Fruit fly (Drosophila melanogaster) whole organism, embryonic: Measurements from ENCODE around the gene Kdm3.
A peak's percentile ranks its signal among the peaks of the same experiment; 100 is the strongest.

Experiments used
- Aef1 ChIP-seq: fragments of 200-800 bp; sonication (Bioruptor generic); IDR thresholded peaks from 3 replicates; pipeline ENCODE4 v1.3.6; 2022; ENCODE audit warnings: missing biosample characterization, missing genetic modification characterization
- Bgb ChIP-seq: fragments of 200-800 bp; sonication (Bioruptor generic); IDR thresholded peaks from 2 replicates; pipeline ENCODE4 v1.3.6; 2022; ENCODE audit warnings: missing biosample characterization, missing genetic modification characterization; ENCODE audit not compliant: partially characterized antibody
- CG10147 ChIP-seq: fragments of 200-800 bp; sonication (Bioruptor generic); optimal IDR thresholded peaks from 2 replicates; lab custom pipeline; 2019; ENCODE audit warnings: missing biosample characterization, mild to moderate bottlenecking, missing genetic modification characterization, moderate library complexity
- CG1233 ChIP-seq: fragments of 200-800 bp; sonication (Bioruptor generic); optimal IDR thresholded peaks from 4 replicates; lab custom pipeline; 2018; ENCODE audit warnings: missing biosample characterization, mild to moderate bottlenecking, missing genetic modification characterization
- CG13424 ChIP-seq: fragments of 200-800 bp; sonication (Bioruptor generic); optimal IDR thresholded peaks from 2 replicates; lab custom pipeline; 2019; ENCODE audit warnings: missing biosample characterization, mild to moderate bottlenecking, missing genetic modification characterization, moderate library complexity
- CG14014 ChIP-seq: fragments of 200-800 bp; sonication (Bioruptor generic); IDR thresholded peaks from 2 replicates; pipeline ENCODE4 v1.3.6; 2022; ENCODE audit warnings: missing biosample characterization, missing genetic modification characterization
- CG2678 ChIP-seq: fragments of 200-800 bp; sonication (Bioruptor generic); optimal IDR thresholded peaks from 3 replicates; lab custom pipeline; 2019; ENCODE audit warnings: missing biosample characterization, mild to moderate bottlenecking, missing genetic modification characterization, moderate library complexity
- CG2875 ChIP-seq: fragments of 200-800 bp; sonication (Bioruptor generic); optimal IDR thresholded peaks from 2 replicates; lab custom pipeline; 2017; ENCODE audit warnings: missing biosample characterization, mild to moderate bottlenecking, missing genetic modification characterization, missing genetic modification reagents
- CG3407 ChIP-seq: fragments of 200-800 bp; sonication (Bioruptor generic); optimal IDR thresholded peaks from 2 replicates; lab custom pipeline; 2018; ENCODE audit warnings: missing biosample characterization, mild to moderate bottlenecking, missing genetic modification characterization
- CG4730 ChIP-seq: fragments of 200-800 bp; sonication (Bioruptor generic); IDR thresholded peaks from 2 replicates; pipeline ENCODE4 v1.3.6; 2022; ENCODE audit warnings: missing biosample characterization, missing genetic modification characterization
- CG6813 ChIP-seq: fragments of 200-800 bp; sonication (Bioruptor generic); optimal IDR thresholded peaks from 2 replicates; lab custom pipeline; 2017; ENCODE audit warnings: missing biosample characterization, missing genetic modification characterization, mild to moderate bottlenecking, moderate library complexity, missing genetic modification reagents
- CG7987 ChIP-seq: fragments of 200-800 bp; sonication (Bioruptor generic); optimal IDR thresholded peaks from 2 replicates; lab custom pipeline; 2018; ENCODE audit warnings: missing biosample characterization, mild to moderate bottlenecking, missing genetic modification characterization, moderate library complexity
- CG9609 ChIP-seq: fragments of 200-800 bp; sonication (Bioruptor generic); optimal IDR thresholded peaks from 3 replicates; lab custom pipeline; 2016; ENCODE audit warnings: missing biosample characterization, missing genetic modification characterization
- CoRest ChIP-seq: fragments of 200-800 bp; sonication (Bioruptor generic); optimal IDR thresholded peaks from 3 replicates; lab custom pipeline; 2018; ENCODE audit warnings: missing biosample characterization, mild to moderate bottlenecking, missing genetic modification characterization, moderate library complexity
- CrebB ChIP-seq: fragments of 200-800 bp; sonication (Bioruptor generic); optimal IDR thresholded peaks from 3 replicates; lab custom pipeline; 2018; ENCODE audit warnings: missing biosample characterization, mild to moderate bottlenecking, missing genetic modification characterization
- Eip74EF ChIP-seq, 2 experiments: fragments of 200-800 bp in 1 of 2; fragments of >200 bp in 1 of 2; sonication (Bioruptor generic) in 1 of 2; optimal IDR thresholded peaks; 2 replicates each; lab custom pipeline; 2017 to 2019; ENCODE audit warnings: missing biosample characterization in 2 of 2, missing genetic modification characterization in 2 of 2, mild to moderate bottlenecking in 1 of 2, moderate library complexity in 1 of 2
- Elba2 ChIP-seq: fragments of 200-800 bp; sonication (Bioruptor generic); optimal IDR thresholded peaks from 3 replicates; lab custom pipeline; 2016; ENCODE audit warnings: missing biosample characterization, missing genetic modification characterization
- Ets65A ChIP-seq: fragments of 200-800 bp; sonication (Bioruptor generic); peaks from one replicate; lab custom pipeline; 2016; ENCODE audit warnings: missing biosample characterization, missing genetic modification characterization
- Fer1 ChIP-seq: fragments of 200-800 bp; sonication (Bioruptor generic); optimal IDR thresholded peaks from 2 replicates; lab custom pipeline; 2017; ENCODE audit warnings: missing biosample characterization, mild to moderate bottlenecking, missing genetic modification characterization
- Hmr ChIP-seq: fragments of 200-800 bp; sonication (Bioruptor generic); optimal IDR thresholded peaks from 3 replicates; lab custom pipeline; 2017; ENCODE audit warnings: mild to moderate bottlenecking, missing biosample characterization, missing genetic modification reagents, missing genetic modification characterization
- Hsf ChIP-seq: fragments of 200-800 bp; sonication (Bioruptor generic); optimal IDR thresholded peaks from 3 replicates; lab custom pipeline; 2016; ENCODE audit warnings: missing biosample characterization, missing genetic modification characterization
- MBD-R2 ChIP-seq: fragments of 200-800 bp; sonication (Bioruptor generic); IDR thresholded peaks from 2 replicates; pipeline ENCODE4 v1.3.6; 2022; ENCODE audit warnings: missing biosample characterization, missing genetic modification characterization
- MTF-1 ChIP-seq: fragments of 200-800 bp; sonication (Bioruptor generic); optimal IDR thresholded peaks from 2 replicates; lab custom pipeline; 2018; ENCODE audit warnings: missing biosample characterization, mild to moderate bottlenecking, missing genetic modification characterization, borderline replicate concordance
- Rfx ChIP-seq: fragments of 200-800 bp; sonication (Bioruptor generic); IDR thresholded peaks from 2 replicates; pipeline ENCODE4 v1.3.6; 2022; ENCODE audit warnings: missing biosample characterization, missing genetic modification characterization
- Sry-β ChIP-seq: fragments of 200-800 bp; sonication (Bioruptor generic); optimal IDR thresholded peaks from 2 replicates; lab custom pipeline; 2018; ENCODE audit warnings: missing biosample characterization, mild to moderate bottlenecking, missing genetic modification characterization, moderate library complexity
- Usf ChIP-seq: fragments of 200-800 bp; sonication (Bioruptor generic); optimal IDR thresholded peaks from 2 replicates; lab custom pipeline; 2017; ENCODE audit warnings: missing genotype, missing biosample characterization, missing genetic modification characterization
- Xbp1 ChIP-seq: fragments of 200-800 bp; sonication (Bioruptor generic); optimal IDR thresholded peaks from 3 replicates; lab custom pipeline; 2016; ENCODE audit warnings: missing biosample characterization, mild to moderate bottlenecking, missing genetic modification characterization
- YL-1 ChIP-seq: fragments of 200-800 bp; sonication (Bioruptor generic); optimal IDR thresholded peaks from 3 replicates; lab custom pipeline; 2017; ENCODE audit warnings: missing biosample characterization, mild to moderate bottlenecking, missing genetic modification characterization
- bcd ChIP-seq: fragments of 200-800 bp; sonication (Bioruptor generic); optimal IDR thresholded peaks from 2 replicates; lab custom pipeline; 2017; ENCODE audit warnings: missing biosample characterization, mild to moderate bottlenecking, missing genetic modification characterization
- cad ChIP-seq: fragments of >200 bp; optimal IDR thresholded peaks from 2 replicates; lab custom pipeline; 2017; ENCODE audit warnings: missing biosample characterization, missing genetic modification characterization
- dan ChIP-seq: fragments of 200-800 bp; sonication (Bioruptor generic); IDR thresholded peaks from 2 replicates; pipeline ENCODE4 v1.3.6; 2022; ENCODE audit warnings: missing biosample characterization, missing genetic modification characterization
- dmrt99B ChIP-seq: fragments of 200-800 bp; sonication (Bioruptor generic); optimal IDR thresholded peaks from 2 replicates; lab custom pipeline; 2018; ENCODE audit warnings: missing biosample characterization, mild to moderate bottlenecking, missing genetic modification characterization, moderate library complexity
- dysf ChIP-seq: fragments of 200-800 bp; sonication (Bioruptor generic); IDR thresholded peaks from 3 replicates; pipeline ENCODE4 v1.3.6; 2022; ENCODE audit warnings: missing biosample characterization, missing genetic modification characterization
- en ChIP-seq: fragments of 200-800 bp; sonication (Bioruptor generic); optimal IDR thresholded peaks from 2 replicates; lab custom pipeline; 2016; ENCODE audit warnings: missing biosample characterization, missing genetic modification characterization
- ewg ChIP-seq: fragments of 200-800 bp; sonication (Bioruptor generic); optimal IDR thresholded peaks from 3 replicates; lab custom pipeline; 2017; ENCODE audit warnings: mild to moderate bottlenecking, missing biosample characterization, missing genetic modification reagents, missing genetic modification characterization
- hb ChIP-seq: fragments of 200-800 bp; sonication (Bioruptor generic); IDR thresholded peaks from 3 replicates; pipeline ENCODE4 v1.3.6; 2022; ENCODE audit warnings: missing biosample characterization, missing genetic modification characterization; ENCODE audit not compliant: partially characterized antibody
- jing ChIP-seq: fragments of 200-800 bp; sonication (Bioruptor generic); optimal IDR thresholded peaks from 2 replicates; lab custom pipeline; 2018; ENCODE audit warnings: missing biosample characterization, mild to moderate bottlenecking, missing genetic modification characterization
- nerfin-1 ChIP-seq: fragments of 200-800 bp; sonication (Bioruptor generic); optimal IDR thresholded peaks from 3 replicates; lab custom pipeline; 2019; ENCODE audit warnings: missing biosample characterization, mild to moderate bottlenecking, missing genetic modification characterization, moderate library complexity
- otp ChIP-seq: fragments of 200-800 bp; sonication (Bioruptor generic); IDR thresholded peaks from 3 replicates; pipeline ENCODE4, ENCODE4 v1.3.6; 2022; ENCODE audit warnings: missing biosample characterization, missing genetic modification characterization
- pb ChIP-seq: fragments of 200-800 bp; sonication (Bioruptor generic); optimal IDR thresholded peaks from 3 replicates; lab custom pipeline; 2016; ENCODE audit warnings: missing biosample characterization, missing genetic modification characterization
- pho ChIP-seq: fragments of 200-800 bp; sonication (Bioruptor generic); optimal IDR thresholded peaks from 2 replicates; lab custom pipeline; 2016; ENCODE audit warnings: missing biosample characterization, missing genetic modification characterization
- pnt ChIP-seq: fragments of 200-800 bp; sonication (Bioruptor generic); optimal IDR thresholded peaks from 3 replicates; lab custom pipeline; 2016; ENCODE audit warnings: missing biosample characterization, missing genetic modification characterization
- salm ChIP-seq: fragments of 200-800 bp; sonication (Bioruptor generic); optimal IDR thresholded peaks from 2 replicates; lab custom pipeline; 2018; ENCODE audit warnings: missing biosample characterization, mild to moderate bottlenecking, missing genetic modification characterization
- so ChIP-seq: fragments of 200-800 bp; sonication (Bioruptor generic); IDR thresholded peaks from 3 replicates; pipeline ENCODE4 v1.3.6; 2022; ENCODE audit warnings: missing biosample characterization, missing genetic modification characterization
- tap ChIP-seq: fragments of 200-800 bp; optimal IDR thresholded peaks from 3 replicates; lab custom pipeline; 2019; ENCODE audit warnings: missing biosample characterization, mild to moderate bottlenecking, missing genetic modification characterization, moderate library complexity
- tgo ChIP-seq: fragments of 200-800 bp; sonication (Bioruptor generic); IDR thresholded peaks from 3 replicates; pipeline ENCODE4 v1.3.6; 2022; ENCODE audit warnings: missing biosample characterization, missing genetic modification characterization
- trem ChIP-seq: fragments of 200-800 bp; optimal IDR thresholded peaks from 3 replicates; lab custom pipeline; 2019; ENCODE audit warnings: missing biosample characterization, mild to moderate bottlenecking, missing genetic modification characterization, moderate library complexity
- trh ChIP-seq: fragments of 200-800 bp; sonication (Bioruptor generic); optimal IDR thresholded peaks from 2 replicates; lab custom pipeline; 2016; ENCODE audit warnings: missing biosample characterization, missing genetic modification characterization
- unpg ChIP-seq: fragments of 200-800 bp; sonication (Bioruptor generic); optimal IDR thresholded peaks from 3 replicates; lab custom pipeline; 2018; ENCODE audit warnings: missing biosample characterization, mild to moderate bottlenecking, missing genetic modification characterization, moderate library complexity
- zf30C ChIP-seq: fragments of 200-800 bp; sonication (Bioruptor generic); optimal IDR thresholded peaks from 3 replicates; lab custom pipeline; 2018; ENCODE audit warnings: missing biosample characterization, mild to moderate bottlenecking, missing genetic modification characterization

The Kdm3 gene

dm6 chr3R:9496748-9497147 lies 19.1 kb upstream of the Kdm3 start (continued):
- TF ChIP-seq CrebB (tag; lab: Kevin White, UChicago) (peak; percentile 44), so (GFP tag; lab: Robert Waterston, UW) (no peak; the same call in 2 of the 3 replicates), unpg (peak; percentile 62), nerfin-1 (peak; percentile 50), dmrt99B (no peak), CG6813 (GFP tag; lab: Kevin White, UChicago) (no peak), CG2678 (tag; lab: Kevin White, UChicago) (peak; percentile 70), Sry-β (GFP tag; lab: Kevin White, UChicago) (no peak), dysf (GFP tag; lab: Robert Waterston, UW) (peak; percentile 70; the same call in 2 of the 3 replicates), CG10147 (GFP tag; lab: Kevin White, UChicago) (peak; percentile 62), dan (GFP tag; lab: Robert Waterston, UW) (no peak), Fer1 (GFP tag; lab: Kevin White, UChicago) (peak; percentile 75), tap (tag; lab: Kevin White, UChicago) (no peak), CG1233 (peak; percentile 80), Hmr (GFP tag; lab: Kevin White, UChicago) (peak; percentile 94), Aef1 (GFP tag; lab: Robert Waterston, UW) (no peak; the same call in 2 of the 3 replicates), CG2875 (GFP tag; lab: Kevin White, UChicago) (peak; percentile 29), CG7987 (GFP tag; lab: Kevin White, UChicago) (peak; percentile 59), Usf (GFP tag; lab: Kevin White, UChicago) (peak; percentile 46), MTF-1 (GFP tag; lab: Kevin White, UChicago) (no peak), Elba2 (peak; percentile 4), CG9609 (peak; percentile 77), CG14014 (peak; percentile 61; the same call in 1 of the 2 replicates), Rfx (peak; percentile 91), pnt (GFP tag; lab: Kevin White, UChicago) (peak; percentile 74), jing (GFP tag; lab: Kevin White, UChicago) (peak; percentile 44), hb (GFP tag; lab: Robert Waterston, UW) (no peak), trem (tag; lab: Kevin White, UChicago) (peak; percentile 84), Bgb (peak; percentile 85), MBD-R2 (peak; percentile 36), pho (peak; percentile 85), CG3407 (GFP tag; lab: Kevin White, UChicago) (peak; percentile 29), cad (GFP tag; lab: Kevin White, UChicago) (no peak), tgo (GFP tag; lab: Robert Waterston, UW) (0 out of 3 replicates have a peak, but pooled peaks have one; percentile 23), Ets65A (GFP tag; lab: Kevin White, UChicago) (peak; percentile 100), CoRest (tag; lab: Kevin White, UChicago) (peak; percentile 79), pb (peak; percentile 58), Hsf (GFP tag; lab: Kevin White, UChicago) (peak; percentile 85), CG4730 (peak; percentile 46; the same call in 1 of the 2 replicates), zf30C (GFP tag; lab: Kevin White, UChicago) (no peak), otp (GFP tag; lab: Robert Waterston, UW) (no peak), trh (GFP tag; lab: Kevin White, UChicago) (peak; percentile 70), Xbp1 (GFP tag; lab: Kevin White, UChicago) (peak; percentile 78), bcd (GFP tag; lab: Kevin White, UChicago) (peak; percentile 74), Eip74EF (GFP tag; optimal IDR thresholded peaks at IDR 0.05; lab: Kevin White, UChicago) (peak; percentile 3 to 16), ewg (GFP tag; lab: Kevin White, UChicago) (peak; percentile 51), YL-1 (GFP tag; lab: Kevin White, UChicago) (peak; percentile 34), en (GFP tag; lab: Kevin White, UChicago) (peak; percentile 5), CG13424 (tag; lab: Kevin White, UChicago) (peak; percentile 63), salm (peak; percentile 67)
